Worm (Caenorhabditis elegans) whole organism, young adult: ENCODE results near the gene spat-3.

ENCODE experiments used
- B0336.3 ChIP-seq: fragments of 200-800 bp; sonication (Bioruptor generic); IDR thresholded peaks from 2 replicates; pipeline ENCODE4 v1.3.6; 2022; ENCODE audit warnings: missing genetic modification characterization, missing compliant biosample characterization
- C17E4.6 ChIP-seq: fragments of 200-800 bp; sonication (Bioruptor generic); IDR thresholded peaks from 2 replicates; pipeline ENCODE4 v1.3.6; 2022; ENCODE audit warnings: missing genetic modification reagents, missing genetic modification characterization, missing compliant biosample characterization
- F10E7.11 ChIP-seq: sonication (generic microtip); optimal IDR thresholded peaks from 2 replicates; lab custom pipeline; 2017; ENCODE audit warnings: mild to moderate bottlenecking, missing genetic modification characterization, moderate library complexity, missing compliant biosample characterization
- F22D6.2 ChIP-seq: sonication (generic microtip); optimal IDR thresholded peaks from 2 replicates; lab custom pipeline; 2016; ENCODE audit warnings: mild to moderate bottlenecking, missing genetic modification characterization, missing compliant biosample characterization
- F49E8.2 ChIP-seq: sonication (generic microtip); optimal IDR thresholded peaks from 3 replicates; lab custom pipeline; 2017; ENCODE audit warnings: missing genetic modification characterization, mild to moderate bottlenecking, missing compliant biosample characterization, antibody characterized with exemption, moderate library complexity; ENCODE audit not compliant: insufficient read depth
- F55B11.4 ChIP-seq: sonication (generic microtip); optimal IDR thresholded peaks from 2 replicates; lab custom pipeline; 2016; ENCODE audit warnings: missing compliant biosample characterization, missing genetic modification characterization, borderline replicate concordance; ENCODE audit not compliant: insufficient read depth
- F57A8.1 ChIP-seq: fragments of 200-800 bp; sonication (Bioruptor generic); optimal IDR thresholded peaks from 2 replicates; lab custom pipeline; 2018; ENCODE audit warnings: mild to moderate bottlenecking, missing genetic modification characterization, moderate library complexity, missing compliant biosample characterization
- F57C9.4 ChIP-seq: sonication (generic microtip); optimal IDR thresholded peaks from 2 replicates; lab custom pipeline; 2017; ENCODE audit warnings: mild to moderate bottlenecking, missing genetic modification characterization, missing compliant biosample characterization
- K11D2.4 ChIP-seq: fragments of 200-800 bp; sonication (Bioruptor generic); IDR thresholded peaks from 2 replicates; pipeline ENCODE4 v1.3.6; 2022; ENCODE audit warnings: missing genetic modification reagents, missing genetic modification characterization, missing compliant biosample characterization
- T07F8.4 ChIP-seq: sonication (generic microtip); optimal IDR thresholded peaks from 2 replicates; lab custom pipeline; 2016; ENCODE audit warnings: mild to moderate bottlenecking, missing genetic modification characterization, moderate library complexity, missing compliant biosample characterization
- Y53G8AR.9 ChIP-seq: fragments of 200-800 bp; sonication (Bioruptor generic); conservative IDR thresholded peaks from 2 replicates; pipeline ENCODE4 v1.3.6; 2022; ENCODE audit warnings: missing genetic modification reagents, missing genetic modification characterization, missing compliant biosample characterization
- Y56A3A.18 ChIP-seq: fragments of 200-800 bp; sonication (Bioruptor generic); IDR thresholded peaks from 2 replicates; pipeline ENCODE4 v1.3.6; 2022; ENCODE audit warnings: missing genetic modification reagents, missing genetic modification characterization, missing compliant biosample characterization
- Y79H2A.3 ChIP-seq: fragments of 200-800 bp; sonication (Bioruptor generic); conservative IDR thresholded peaks from 2 replicates; pipeline ENCODE4 v1.3.6; 2022; ENCODE audit warnings: missing genetic modification reagents, missing genetic modification characterization, missing compliant biosample characterization
- ZK185.1 ChIP-seq: sonication (generic microtip); optimal IDR thresholded peaks from 2 replicates; lab custom pipeline; 2016; ENCODE audit warnings: mild to moderate bottlenecking, missing genetic modification characterization, missing compliant biosample characterization; ENCODE audit not compliant: poor library complexity, severe bottlenecking
- ama-1 ChIP-seq, 3 experiments: fragments of 150-350 bp in 1 of 3; sonication (generic microtip) in 2 of 3; optimal IDR thresholded peaks; 2 replicates each; lab custom pipeline; 2014 to 2018; ENCODE audit warnings: missing biosample characterization in 2 of 3, missing genetic modification characterization in 2 of 3, missing genetic modification reagents in 2 of 3
- attf-6 ChIP-seq: fragments of 200-800 bp; sonication (Bioruptor generic); IDR thresholded peaks from 2 replicates; pipeline ENCODE4 v1.3.6; 2022; ENCODE audit warnings: missing genetic modification reagents, missing genetic modification characterization, missing compliant biosample characterization
- bed-1 ChIP-seq: fragments of 200-800 bp; sonication (Bioruptor generic); IDR thresholded peaks from 2 replicates; pipeline ENCODE4 v1.3.6; 2022; ENCODE audit warnings: missing genetic modification reagents, missing genetic modification characterization, missing compliant biosample characterization
- bed-2 ChIP-seq: fragments of 200-800 bp; sonication (Bioruptor generic); IDR thresholded peaks from 2 replicates; pipeline ENCODE4 v1.3.6; 2022; ENCODE audit warnings: missing genetic modification reagents, missing genetic modification characterization, missing compliant biosample characterization
- cebp-1 ChIP-seq, 2 experiments: fragments of 200-800 bp in 1 of 2; sonication (Bioruptor generic) in 1 of 2; sonication (generic microtip) in 1 of 2; IDR thresholded peaks in 1 of 2; optimal IDR thresholded peaks in 1 of 2; 2 replicates each; pipeline versions ENCODE4 v1.3.6 to Lab custom; 2017 to 2022; ENCODE audit warnings: missing compliant biosample characterization in 2 of 2, missing genetic modification characterization in 2 of 2, mild to moderate bottlenecking in 1 of 2, missing genetic modification reagents in 1 of 2, moderate library complexity in 1 of 2
- ceh-100 ChIP-seq: fragments of 200-800 bp; sonication (Bioruptor generic); IDR thresholded peaks from 2 replicates; pipeline ENCODE4 v1.3.6; 2022; ENCODE audit warnings: missing genetic modification reagents, missing genetic modification characterization, missing compliant biosample characterization
- ceh-40 ChIP-seq: fragments of 200-800 bp; sonication (Bioruptor generic); IDR thresholded peaks from 2 replicates; pipeline ENCODE4 v1.3.6; 2022; ENCODE audit warnings: missing genetic modification characterization, missing compliant biosample characterization
- dpff-1 ChIP-seq: sonication (generic microtip); optimal IDR thresholded peaks from 2 replicates; lab custom pipeline; 2017; ENCODE audit warnings: mild to moderate bottlenecking, missing genetic modification characterization, missing compliant biosample characterization
- egrh-3 ChIP-seq: fragments of 200-800 bp; sonication (Bioruptor generic); IDR thresholded peaks from 2 replicates; pipeline ENCODE4 v1.3.6; 2022; ENCODE audit warnings: missing genetic modification reagents, missing genetic modification characterization, missing compliant biosample characterization
- gei-17 ChIP-seq: fragments of 200-800 bp; sonication (Bioruptor generic); optimal IDR thresholded peaks from 2 replicates; lab custom pipeline; 2018; ENCODE audit warnings: mild to moderate bottlenecking, missing genetic modification characterization, missing compliant biosample characterization
- hlh-12 ChIP-seq: sonication (generic microtip); optimal IDR thresholded peaks from 2 replicates; lab custom pipeline; 2016; ENCODE audit warnings: missing genetic modification characterization, missing compliant biosample characterization
- hlh-26 ChIP-seq: fragments of 200-800 bp; sonication (Bioruptor generic); conservative IDR thresholded peaks from 2 replicates; pipeline ENCODE4 v1.3.6; 2022; ENCODE audit warnings: missing genetic modification reagents, missing genetic modification characterization, missing compliant biosample characterization
- hsf-1 ChIP-seq: fragments of 200-800 bp; sonication (Bioruptor generic); IDR thresholded peaks from 2 replicates; pipeline ENCODE4 v1.3.6; 2022; ENCODE audit warnings: missing genetic modification reagents, missing genetic modification characterization, missing compliant biosample characterization
- lag-1 ChIP-seq: fragments of 200-800 bp; sonication (Bioruptor generic); IDR thresholded peaks from 2 replicates; pipeline ENCODE4 v1.3.6; 2022; ENCODE audit warnings: missing genetic modification reagents, missing genetic modification characterization, missing compliant biosample characterization
- let-526 ChIP-seq: fragments of 200-800 bp; sonication (Bioruptor generic); IDR thresholded peaks from 2 replicates; pipeline ENCODE4 v1.3.6; 2022; ENCODE audit warnings: missing genetic modification reagents, missing genetic modification characterization, missing compliant biosample characterization
- let-607 ChIP-seq, 2 experiments: fragments of 200-800 bp in 1 of 2; sonication (Bioruptor generic) in 1 of 2; sonication (generic microtip) in 1 of 2; optimal IDR thresholded peaks; 2 replicates each; lab custom pipeline; 2016 to 2018; ENCODE audit warnings: mild to moderate bottlenecking in 2 of 2, missing compliant biosample characterization in 2 of 2, missing genetic modification characterization in 2 of 2, moderate library complexity in 2 of 2, missing genotype in 1 of 2
- madf-6 ChIP-seq: fragments of 200-800 bp; sonication (Bioruptor generic); IDR thresholded peaks from 2 replicates; pipeline ENCODE4 v1.3.6; 2022; ENCODE audit warnings: missing genetic modification reagents, missing genetic modification characterization, missing compliant biosample characterization
- mcd-1 ChIP-seq: fragments of 200-800 bp; sonication (Bioruptor generic); IDR thresholded peaks from 2 replicates; pipeline ENCODE4 v1.3.6; 2022; ENCODE audit warnings: missing genetic modification reagents, missing genetic modification characterization, missing compliant biosample characterization
- mxl-1 ChIP-seq: sonication (generic microtip); optimal IDR thresholded peaks from 2 replicates; lab custom pipeline; 2016; ENCODE audit warnings: missing genetic modification characterization, missing compliant biosample characterization
- nhr-179 ChIP-seq: sonication (generic microtip); optimal IDR thresholded peaks from 2 replicates; lab custom pipeline; 2016; ENCODE audit warnings: mild to moderate bottlenecking, missing genetic modification characterization, missing compliant biosample characterization
- nhr-27 ChIP-seq: fragments of 200-800 bp; sonication (Bioruptor generic); optimal IDR thresholded peaks from 2 replicates; lab custom pipeline; 2018; ENCODE audit warnings: mild to moderate bottlenecking, missing genetic modification characterization, moderate library complexity, missing compliant biosample characterization
- snpc-1.1 ChIP-seq: sonication (generic microtip); optimal IDR thresholded peaks from 2 replicates; lab custom pipeline; 2017; ENCODE audit warnings: missing genetic modification characterization, mild to moderate bottlenecking, missing compliant biosample characterization, antibody characterized with exemption, moderate library complexity, missing genotype, missing genetic modification reagents; ENCODE audit not compliant: insufficient read depth
- somi-1 ChIP-seq: fragments of 200-800 bp; sonication (Bioruptor generic); optimal IDR thresholded peaks from 2 replicates; lab custom pipeline; 2018; ENCODE audit warnings: mild to moderate bottlenecking, missing genetic modification characterization, missing compliant biosample characterization
- xnd-1 ChIP-seq: sonication (generic microtip); optimal IDR thresholded peaks from 2 replicates; lab custom pipeline; 2016; ENCODE audit warnings: missing genotype, missing genetic modification reagents, missing genetic modification characterization, missing compliant biosample characterization
- zfh-2 ChIP-seq: fragments of 200-800 bp; sonication (Bioruptor generic); conservative IDR thresholded peaks from 2 replicates; pipeline ENCODE4 v1.3.6; 2022; ENCODE audit warnings: missing genetic modification reagents, missing genetic modification characterization, missing compliant biosample characterization
- ztf-22 ChIP-seq: fragments of 200-800 bp; sonication (Bioruptor generic); optimal IDR thresholded peaks from 2 replicates; lab custom pipeline; 2018; ENCODE audit warnings: mild to moderate bottlenecking, missing genetic modification characterization, moderate library complexity, missing compliant biosample characterization
- ztf-25 ChIP-seq: fragments of 200-800 bp; sonication (Bioruptor generic); IDR thresholded peaks from 2 replicates; pipeline ENCODE4 v1.3.6; 2022; ENCODE audit warnings: missing genetic modification reagents, missing genetic modification characterization, missing compliant biosample characterization
- ztf-26 ChIP-seq: sonication (generic microtip); optimal IDR thresholded peaks from 2 replicates; lab custom pipeline; 2017; ENCODE audit warnings: missing genetic modification characterization, missing compliant biosample characterization
- ztf-28 ChIP-seq: fragments of 200-800 bp; sonication (Bioruptor generic); IDR thresholded peaks from 2 replicates; pipeline ENCODE4 v1.3.6; 2022; ENCODE audit warnings: missing genetic modification reagents, missing genetic modification characterization, missing compliant biosample characterization

spat-3 gene

ce11 chrX:4620019-4620418 is 14.3 kb upstream of the spat-3 start:
- TF ChIP-seq T07F8.4 (tag; lab: Kevin White, UChicago), result no peak
- no peak for TF ChIP-seq ceh-40
- peak; percentile 67 for TF ChIP-seq zfh-2

DNA sequence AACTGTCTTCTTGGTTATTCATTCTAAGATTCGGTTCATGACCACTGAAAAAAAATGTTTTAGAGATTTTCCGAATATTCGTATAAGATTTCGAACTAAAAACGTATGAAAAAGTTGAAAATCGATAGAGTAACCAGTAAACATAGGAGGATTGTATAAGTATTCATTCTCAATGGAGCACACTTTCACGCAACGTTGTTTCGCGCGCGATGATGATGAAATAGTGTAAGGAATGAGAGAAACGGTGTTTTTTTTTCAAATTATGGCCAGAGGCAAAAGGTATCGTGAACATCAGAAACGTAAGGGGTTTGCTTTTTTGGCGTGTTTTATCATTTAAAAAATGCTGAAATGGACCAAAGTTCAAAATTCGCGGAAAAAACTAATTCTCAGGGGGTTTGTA is 13.9 kb upstream of the spat-3 start, which contains the start of gene pqn-65:
TSS of gene pqn-65 (minus strand) at position 54 of the 400 bp plus-strand sequence.
- TF ChIP-seq ama-1 (optimal IDR thresholded peaks at IDR 0.05; lab: Kevin White, UChicago), result no peak
- TF ChIP-seq ama-1 (GFP tag; optimal IDR thresholded peaks at IDR 0.05; lab: Kevin White, UChicago), result no peak
- TF ChIP-seq mcd-1 (GFP tag; lab: Robert Waterston, UW), result peak; percentile 45; the same call in 1 of the 2 replicates
- peak; percentile 85 for TF ChIP-seq cebp-1 (GFP tag; IDR thresholded peaks at IDR 0.05; lab: Robert Waterston, UW)
- peak; percentile 93 for TF ChIP-seq cebp-1 (tag; optimal IDR thresholded peaks at IDR 0.05; lab: Kevin White, UChicago)
- TF ChIP-seq, all 124 proteins: peak for 2

- no peak for TF ChIP-seq Y56A3A.18
- 0 out of 2 replicates have a peak, but pooled peaks have one; percentile 57 for TF ChIP-seq hlh-26 (GFP tag; lab: Robert Waterston, UW)
- TF ChIP-seq mcd-1 (GFP tag; lab: Robert Waterston, UW), result peak; percentile 44; the same call in 1 of the 2 replicates
- TF ChIP-seq mxl-1, result no peak
- TF ChIP-seq F57A8.1 (GFP tag; lab: Kevin White, UChicago), result no peak
- no peak for TF ChIP-seq ztf-22 (GFP tag; lab: Kevin White, UChicago)
- no peak for TF ChIP-seq gei-17 (GFP tag; lab: Kevin White, UChicago)
- no peak for TF ChIP-seq attf-6
- TF ChIP-seq ztf-28 (GFP tag; lab: Robert Waterston, UW), result no peak
- no peak for TF ChIP-seq let-607 (tag; optimal IDR thresholded peaks at IDR 0.05; lab: Kevin White, UChicago)
- no peak for TF ChIP-seq F55B11.4 (tag; lab: Kevin White, UChicago)
- no peak for TF ChIP-seq xnd-1 (tag; lab: Kevin White, UChicago)
- TF ChIP-seq ceh-100, result no peak
- no peak for TF ChIP-seq F22D6.2 (tag; lab: Kevin White, UChicago)
- TF ChIP-seq bed-1, result no peak
- TF ChIP-seq T07F8.4 (tag; lab: Kevin White, UChicago), result no peak
- no peak for TF ChIP-seq Y79H2A.3
- TF ChIP-seq let-526 (GFP tag; lab: Robert Waterston, UW), result no peak
- TF ChIP-seq C17E4.6 (GFP tag; lab: Robert Waterston, UW), result 0 out of 2 replicates have a peak, but pooled peaks have one; percentile 33
- no peak for TF ChIP-seq ztf-25
- no peak for TF ChIP-seq dpff-1 (tag; lab: Kevin White, UChicago)
- no peak for TF ChIP-seq hlh-12 (tag; lab: Kevin White, UChicago)
- 0 out of 2 replicates have a peak, but pooled peaks have one; percentile 42 for TF ChIP-seq K11D2.4
- no peak for TF ChIP-seq nhr-179 (tag; lab: Kevin White, UChicago)
- TF ChIP-seq ZK185.1 (tag; lab: Kevin White, UChicago), result no peak
- no peak for TF ChIP-seq F57C9.4 (tag; lab: Kevin White, UChicago)
- TF ChIP-seq F49E8.2, result no peak
- TF ChIP-seq hsf-1 (GFP tag; lab: Robert Waterston, UW), result no peak
- TF ChIP-seq egrh-3 (GFP tag; lab: Robert Waterston, UW), result no peak
- peak; percentile 4 for TF ChIP-seq F10E7.11 (tag; lab: Kevin White, UChicago)
- TF ChIP-seq lag-1, result no peak
- TF ChIP-seq ceh-40, result no peak
- no peak for TF ChIP-seq somi-1
- no peak for TF ChIP-seq B0336.3 (GFP tag; lab: Robert Waterston, UW)
- TF ChIP-seq madf-6 (GFP tag; lab: Robert Waterston, UW), result no peak
- TF ChIP-seq Y53G8AR.9 (GFP tag; lab: Robert Waterston, UW), result no peak
- peak; percentile 4 for TF ChIP-seq ztf-26 (tag; lab: Kevin White, UChicago)
- no peak for TF ChIP-seq snpc-1.1 (tag; lab: Kevin White, UChicago)
- TF ChIP-seq bed-2 (GFP tag; lab: Robert Waterston, UW), result no peak
- no peak for TF ChIP-seq nhr-27
Observed at ce11 chrX:4616832-4617231, 11.1 kb upstream of the spat-3 start.
